Worm (Caenorhabditis elegans) whole organism, L1 larva: ENCODE results near the gene ula-1.
A peak's percentile ranks its signal among the peaks of the same experiment; 100 is the strongest.

Experiments
- C16A3.4 ChIP-seq: fragments of 150-350 bp; optimal IDR thresholded peaks from 2 replicates; lab custom pipeline; 2014; ENCODE audit warnings: missing biosample characterization, missing genetic modification characterization
- C34B4.2 ChIP-seq: sonication (generic microtip); optimal IDR thresholded peaks from 2 replicates; lab custom pipeline; 2017; ENCODE audit warnings: mild to moderate bottlenecking, missing genetic modification characterization, missing compliant biosample characterization
- ama-1 ChIP-seq: fragments of 150-350 bp; optimal IDR thresholded peaks from 2 replicates; lab custom pipeline; 2014
- blmp-1 ChIP-seq: fragments of 150-350 bp; optimal IDR thresholded peaks from 2 replicates; lab custom pipeline; 2014; ENCODE audit warnings: missing biosample characterization, missing genetic modification characterization
- ceh-63 ChIP-seq: fragments of 200-800 bp; sonication (Bioruptor generic); optimal IDR thresholded peaks from 2 replicates; lab custom pipeline; 2018; ENCODE audit warnings: mild to moderate bottlenecking, missing genetic modification characterization, missing compliant biosample characterization
- dpl-1 ChIP-seq, 3 experiments: fragments of 150-350 bp in 2 of 3; sonication (generic microtip) in 1 of 3; optimal IDR thresholded peaks; 2 replicates each; lab custom pipeline; 2014 to 2017; ENCODE audit warnings: missing biosample characterization in 3 of 3, missing genetic modification characterization in 3 of 3, missing genetic modification reagents in 3 of 3
- efl-1 ChIP-seq, 4 experiments: fragments of 150-350 bp; optimal IDR thresholded peaks in 3 of 4; peaks in 1 of 4; 1 replicate in 1 of 4; 2 replicates in 3 of 4; lab custom pipeline; 2014; ENCODE audit warnings: missing biosample characterization in 2 of 4, missing genetic modification characterization in 2 of 4, missing genetic modification reagents in 2 of 4
- efl-3 ChIP-seq: fragments of 200-800 bp; sonication (Bioruptor generic); optimal IDR thresholded peaks from 2 replicates; lab custom pipeline; 2018; ENCODE audit warnings: mild to moderate bottlenecking, missing genetic modification characterization, missing compliant biosample characterization
- egl-13 ChIP-seq: sonication (generic microtip); optimal IDR thresholded peaks from 2 replicates; lab custom pipeline; 2016; ENCODE audit warnings: missing genotype, missing genetic modification reagents, missing genetic modification characterization, missing compliant biosample characterization
- egl-27 ChIP-seq, 2 experiments: fragments of 150-350 bp in 1 of 2; sonication (generic microtip); optimal IDR thresholded peaks; 3 replicates each; lab custom pipeline; 2017 to 2018; ENCODE audit warnings: missing biosample characterization in 2 of 2, missing genetic modification characterization in 2 of 2, missing genetic modification reagents in 2 of 2
- elt-2 ChIP-seq: sonication (generic microtip); optimal IDR thresholded peaks from 2 replicates; lab custom pipeline; 2016; ENCODE audit warnings: missing genetic modification characterization, mild to moderate bottlenecking, inconsistent platforms, missing compliant biosample characterization, missing genetic modification reagents
- ets-5 ChIP-seq: fragments of 200-800 bp; sonication (Bioruptor generic); IDR thresholded peaks from 2 replicates; pipeline ENCODE4 v1.3.6; 2022; ENCODE audit warnings: missing genetic modification characterization, missing compliant biosample characterization
- fkh-4 ChIP-seq: sonication (generic microtip); optimal IDR thresholded peaks from 2 replicates; lab custom pipeline; 2016; ENCODE audit warnings: missing compliant biosample characterization, missing genetic modification characterization, borderline replicate concordance
- fkh-8 ChIP-seq: sonication (generic microtip); optimal IDR thresholded peaks from 2 replicates; lab custom pipeline; 2016; ENCODE audit warnings: mild to moderate bottlenecking, missing genetic modification characterization, missing compliant biosample characterization
- fos-1 ChIP-seq: fragments of 150-350 bp; optimal IDR thresholded peaks from 2 replicates; lab custom pipeline; 2014; ENCODE audit warnings: missing biosample characterization, missing genetic modification characterization
- hlh-4 ChIP-seq: sonication (generic microtip); optimal IDR thresholded peaks from 2 replicates; lab custom pipeline; 2016; ENCODE audit warnings: mild to moderate bottlenecking, missing genetic modification characterization, missing compliant biosample characterization
- hpl-2 ChIP-seq: fragments of 150-350 bp; optimal IDR thresholded peaks from 2 replicates; lab custom pipeline; 2014; ENCODE audit warnings: missing biosample characterization, missing genetic modification reagents, missing genetic modification characterization
- irx-1 ChIP-seq: sonication (generic microtip); optimal IDR thresholded peaks from 2 replicates; lab custom pipeline; 2016; ENCODE audit warnings: missing genetic modification characterization, missing compliant biosample characterization
- lin-13 ChIP-seq: fragments of 150-350 bp; optimal IDR thresholded peaks from 2 replicates; lab custom pipeline; 2014; ENCODE audit warnings: missing biosample characterization, missing genetic modification reagents, missing genetic modification characterization
- lin-14 ChIP-seq: fragments of 200-800 bp; sonication (Bioruptor generic); optimal IDR thresholded peaks from 2 replicates; lab custom pipeline; 2018; ENCODE audit warnings: mild to moderate bottlenecking, missing genetic modification characterization, moderate library complexity, missing compliant biosample characterization
- lin-35 ChIP-seq, 2 experiments: fragments of 150-350 bp; optimal IDR thresholded peaks; 2 replicates each; lab custom pipeline; 2014; ENCODE audit warnings: missing biosample characterization in 2 of 2, missing genetic modification characterization in 2 of 2, missing genetic modification reagents in 2 of 2
- lsy-2 ChIP-seq, 2 experiments: fragments of 150-350 bp; optimal IDR thresholded peaks; 2 replicates each; lab custom pipeline; 2014; ENCODE audit warnings: missing biosample characterization in 2 of 2, missing genetic modification characterization in 2 of 2
- nhr-11 ChIP-seq: fragments of 150-350 bp; optimal IDR thresholded peaks from 2 replicates; lab custom pipeline; 2014; ENCODE audit warnings: missing biosample characterization, missing genetic modification characterization
- nhr-19 ChIP-seq: fragments of 200-800 bp; sonication (Bioruptor generic); conservative IDR thresholded peaks from 2 replicates; pipeline ENCODE4 v1.3.6; 2022; ENCODE audit warnings: missing genetic modification characterization, missing compliant biosample characterization
- nhr-20 ChIP-seq: sonication (generic microtip); optimal IDR thresholded peaks from 2 replicates; lab custom pipeline; 2016; ENCODE audit warnings: mild to moderate bottlenecking, missing genetic modification characterization, missing compliant biosample characterization
- nhr-237 ChIP-seq: fragments of 150-350 bp; optimal IDR thresholded peaks from 2 replicates; lab custom pipeline; 2014; ENCODE audit warnings: missing biosample characterization, missing genetic modification characterization
- nhr-47 ChIP-seq: sonication (generic microtip); optimal IDR thresholded peaks from 2 replicates; lab custom pipeline; 2016; ENCODE audit warnings: mild to moderate bottlenecking, missing genetic modification characterization, moderate library complexity, missing compliant biosample characterization
- nhr-85 ChIP-seq: sonication (generic microtip); peaks from one replicate; lab custom pipeline; 2016; ENCODE audit warnings: missing genetic modification characterization, inconsistent platforms, missing compliant biosample characterization
- nhr-90 ChIP-seq: sonication (generic microtip); optimal IDR thresholded peaks from 2 replicates; lab custom pipeline; 2016; ENCODE audit warnings: mild to moderate bottlenecking, missing genetic modification characterization, missing compliant biosample characterization; ENCODE audit not compliant: poor library complexity
- pqm-1 ChIP-seq: sonication (generic microtip); optimal IDR thresholded peaks from 3 replicates; lab custom pipeline; 2017; ENCODE audit warnings: missing biosample characterization, missing genetic modification characterization
- rnt-1 ChIP-seq: sonication (generic microtip); optimal IDR thresholded peaks from 2 replicates; lab custom pipeline; 2016; ENCODE audit warnings: mild to moderate bottlenecking, missing genetic modification characterization, moderate library complexity, missing compliant biosample characterization
- sox-4 ChIP-seq: sonication (generic microtip); optimal IDR thresholded peaks from 2 replicates; lab custom pipeline; 2016; ENCODE audit warnings: missing genetic modification characterization, missing compliant biosample characterization
- sptf-1 ChIP-seq: fragments of 150-350 bp; optimal IDR thresholded peaks from 2 replicates; lab custom pipeline; 2014; ENCODE audit warnings: missing biosample characterization, missing genetic modification characterization
- sup-37 ChIP-seq: fragments of 200-800 bp; sonication (Bioruptor generic); optimal IDR thresholded peaks from 2 replicates; lab custom pipeline; 2018; ENCODE audit warnings: mild to moderate bottlenecking, missing genetic modification characterization, missing compliant biosample characterization
- tbx-2 ChIP-seq: sonication (generic microtip); optimal IDR thresholded peaks from 2 replicates; lab custom pipeline; 2016; ENCODE audit warnings: missing genetic modification characterization, missing compliant biosample characterization
- tlp-1 ChIP-seq: fragments of 150-350 bp; optimal IDR thresholded peaks from 2 replicates; lab custom pipeline; 2014; ENCODE audit warnings: missing biosample characterization, missing genetic modification characterization
- unc-98 ChIP-seq: fragments of 200-800 bp; sonication (Bioruptor generic); IDR thresholded peaks from 2 replicates; pipeline ENCODE4 v1.3.6; 2022; ENCODE audit warnings: missing genetic modification characterization, missing compliant biosample characterization
- vab-15 ChIP-seq: sonication (generic microtip); optimal IDR thresholded peaks from 2 replicates; lab custom pipeline; 2017; ENCODE audit warnings: missing genotype, mild to moderate bottlenecking, missing genetic modification characterization, missing compliant biosample characterization
- zag-1 ChIP-seq: fragments of 150-350 bp; optimal IDR thresholded peaks from 2 replicates; lab custom pipeline; 2014; ENCODE audit warnings: missing biosample characterization, missing genetic modification characterization
- ztf-4 ChIP-seq: fragments of 150-350 bp; optimal IDR thresholded peaks from 2 replicates; lab custom pipeline; 2014; ENCODE audit warnings: missing biosample characterization, missing genetic modification characterization

Gene ula-1

DNA sequence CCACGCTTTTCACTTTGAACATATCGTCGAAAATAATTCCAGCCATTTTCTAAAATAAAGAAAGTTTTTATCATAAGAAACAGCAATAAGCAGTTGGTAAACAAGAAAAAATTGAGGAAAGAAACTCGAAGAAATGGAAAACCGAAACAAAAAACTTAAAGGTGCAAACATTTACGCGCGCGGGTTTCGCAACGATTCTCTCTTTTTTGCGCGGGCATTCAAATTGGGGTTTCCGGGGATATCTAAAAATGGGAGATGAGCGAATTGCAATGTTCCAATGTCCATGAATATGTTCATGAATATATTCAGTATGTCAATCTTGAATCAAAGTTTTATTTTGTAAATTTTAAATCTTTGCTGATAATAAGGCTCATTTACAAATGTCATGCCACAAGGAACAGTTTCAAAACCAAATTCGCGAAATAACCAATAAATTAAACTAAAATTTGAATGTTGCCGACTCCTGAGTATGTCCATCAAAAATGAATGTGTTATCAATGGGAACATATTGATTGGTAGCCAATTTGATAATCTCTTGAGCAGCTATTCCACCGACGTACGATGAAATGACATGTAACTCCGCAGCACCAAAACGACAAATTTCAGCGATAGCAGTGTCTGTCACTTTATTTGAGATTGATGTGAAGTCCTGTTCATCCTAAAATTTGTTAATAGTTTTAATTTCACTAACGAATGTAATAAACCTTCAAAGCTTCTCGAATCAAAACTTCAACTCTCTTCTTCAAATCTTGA is 2.0 kb downstream of the ula-1 start, which contains the start of gene rpb-8 (continued):
- TF ChIP-seq sup-37 (no peak), sptf-1 (tag; lab: Kevin White, UChicago) (no peak), tbx-2 (tag; lab: Kevin White, UChicago) (peak; percentile 38), nhr-237 (no peak), C34B4.2 (no peak), tlp-1 (tag; lab: Kevin White, UChicago) (no peak), vab-15 (tag; lab: Kevin White, UChicago) (no peak), hlh-4 (no peak), nhr-19 (peak; percentile 35), C16A3.4 (peak; percentile 69), ama-1 (lab: Kevin White, UChicago) (no peak), irx-1 (tag; lab: Kevin White, UChicago) (peak; percentile 3), fos-1 (tag; lab: Kevin White, UChicago) (no peak), nhr-20 (peak; percentile 45), nhr-47 (tag; lab: Kevin White, UChicago) (peak; percentile 52), dpl-1 (GFP tag; optimal IDR thresholded peaks at IDR 0.05; lab: Kevin White, UChicago) (peak; percentile 90 to 95 (median 90)), nhr-90 (peak; percentile 17), egl-27 (tag; optimal IDR thresholded peaks at IDR 0.05; lab: Kevin White, UChicago) (no peak), fkh-8 (tag; lab: Kevin White, UChicago) (peak; percentile 32), nhr-11 (no peak), unc-98 (GFP tag; lab: Robert Waterston, UW) (no peak), lsy-2 (tag; optimal IDR thresholded peaks at IDR 0.05; lab: Kevin White, UChicago) (peak; percentile 56 to 80), zag-1 (tag; lab: Kevin White, UChicago) (no peak), lin-35 (GFP tag; optimal IDR thresholded peaks at IDR 0.05; lab: Kevin White, UChicago) (peak; percentile 94 to 96), sox-4 (tag; lab: Kevin White, UChicago) (no peak), nhr-85 (tag; lab: Kevin White, UChicago) (no peak), lin-13 (GFP tag; lab: Kevin White, UChicago) (peak; percentile 38), ets-5 (no peak), egl-13 (tag; lab: Kevin White, UChicago) (no peak), hpl-2 (GFP tag; lab: Kevin White, UChicago) (peak; percentile 19), pqm-1 (tag; lab: Kevin White, UChicago) (no peak), ceh-63 (GFP tag; lab: Kevin White, UChicago) (no peak), lin-14 (GFP tag; lab: Kevin White, UChicago) (no peak), blmp-1 (tag; lab: Kevin White, UChicago) (peak; percentile 77), rnt-1 (tag; lab: Kevin White, UChicago) (peak; percentile 74), efl-3 (no peak), fkh-4 (tag; lab: Kevin White, UChicago) (no peak), elt-2 (tag; lab: Kevin White, UChicago) (no peak)

DNA sequence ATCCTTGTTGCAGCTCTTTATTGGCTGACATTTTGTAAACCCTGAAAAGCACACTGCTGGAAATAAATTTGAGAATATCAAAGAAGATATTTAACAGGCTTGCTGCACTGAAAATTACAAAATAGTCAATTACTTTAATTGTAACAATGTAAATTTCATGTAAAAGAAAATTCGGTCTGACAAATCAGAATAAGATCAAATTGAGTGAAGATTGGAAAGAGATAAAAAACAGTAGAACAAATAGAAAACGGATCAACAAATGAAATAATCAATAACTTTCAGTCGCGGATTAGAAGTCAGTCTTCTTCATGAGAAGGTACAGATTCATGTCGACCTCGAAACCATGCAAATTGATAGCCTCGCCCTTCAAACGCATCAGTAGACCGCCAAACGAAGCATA is 3.0 kb downstream of the ula-1 start, which contains the start of gene rars-1:
TSS of gene rars-1 (minus strand) at position 101 of the 400 bp plus-strand sequence.
- TF ChIP-seq ztf-4 (tag; lab: Kevin White, UChicago) (no peak), lin-13 (GFP tag; lab: Kevin White, UChicago) (no peak), efl-1 (optimal IDR thresholded peaks at IDR 0.05; lab: Kevin White, UChicago) (no peak), efl-1 (GFP tag; optimal IDR thresholded peaks at IDR 0.05 in 1 of 2; lab: Kevin White, UChicago) (peak in 1 of 2 experiments; percentile 52)
